Fruit fly (Drosophila melanogaster) S2 (cell line): ENCODE results near the gene CG34296.

Experiments used
- CG8478 ChIP-seq: fragments of >200 bp; optimal IDR thresholded peaks from 2 replicates; lab custom pipeline; 2018
- CTCF ChIP-seq, 2 experiments: fragments of >200 bp; optimal IDR thresholded peaks; 2 replicates each; lab custom pipeline; 2018

DNA sequence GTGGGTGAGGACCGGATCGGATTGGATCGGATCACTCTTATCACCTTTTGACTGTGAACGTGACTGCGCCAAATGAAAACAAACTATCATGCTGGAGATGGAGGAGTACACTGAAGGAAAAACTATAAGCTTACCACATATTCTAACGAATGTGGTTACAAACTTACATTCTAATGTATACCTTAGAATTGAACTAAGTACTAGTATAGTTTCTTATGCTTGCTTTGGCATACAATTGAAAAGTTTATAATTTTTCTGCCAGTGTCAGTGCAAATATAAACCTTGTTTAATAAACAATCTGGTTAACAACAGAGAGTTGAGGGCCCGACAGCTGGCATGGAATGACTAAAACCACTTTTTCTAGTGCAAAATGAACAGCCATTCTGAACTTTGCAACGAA is 4.8 kb upstream of the CG34296 start:
- TF ChIP-seq CTCF (optimal IDR thresholded peaks at IDR 0.05; lab: Kevin White, UChicago): no peak
- no peak for TF ChIP-seq CG8478
